Worm (Caenorhabditis elegans) whole organism, L4 larva: ENCODE measurements around the gene clec-242.

Source experiments
- ama-1 ChIP-seq: fragments of 150-350 bp; optimal IDR thresholded peaks from 2 replicates; lab custom pipeline; 2014; ENCODE audit warnings: inconsistent platforms, mixed read lengths
- ceh-62 ChIP-seq: sonication (generic microtip); optimal IDR thresholded peaks from 2 replicates; lab custom pipeline; 2017; ENCODE audit warnings: missing biosample characterization, missing genetic modification characterization
- jun-1 ChIP-seq: fragments of 150-350 bp; optimal IDR thresholded peaks from 2 replicates; lab custom pipeline; 2014; ENCODE audit warnings: missing biosample characterization, missing genetic modification reagents, missing genetic modification characterization
- mxl-2 ChIP-seq: fragments of 200-800 bp; sonication (Bioruptor generic); conservative IDR thresholded peaks from 2 replicates; pipeline ENCODE4 v1.3.6; 2022; ENCODE audit warnings: missing genetic modification reagents, missing genetic modification characterization, missing compliant biosample characterization
- nhr-6 ChIP-seq: fragments of 150-350 bp; optimal IDR thresholded peaks from 2 replicates; lab custom pipeline; 2014; ENCODE audit warnings: missing biosample characterization, missing genetic modification characterization
- sdz-12 ChIP-seq: fragments of 200-800 bp; sonication (Bioruptor generic); optimal IDR thresholded peaks from 2 replicates; lab custom pipeline; 2018; ENCODE audit warnings: mild to moderate bottlenecking, missing genetic modification characterization, missing compliant biosample characterization
- snpc-4 ChIP-seq: fragments of 150-350 bp; optimal IDR thresholded peaks from 2 replicates; lab custom pipeline; 2014; ENCODE audit warnings: missing biosample characterization, missing genetic modification characterization
- unc-39 ChIP-seq: sonication (generic microtip); optimal IDR thresholded peaks from 2 replicates; lab custom pipeline; 2017; ENCODE audit warnings: missing biosample characterization, missing genetic modification characterization
- zag-1 ChIP-seq: fragments of 150-350 bp; optimal IDR thresholded peaks from 2 replicates; lab custom pipeline; 2014; ENCODE audit warnings: missing biosample characterization, missing genetic modification characterization

ce11 chrV:17243016-17243415 lies 2.3 kb downstream of the clec-242 start:
- no peak for TF ChIP-seq nhr-6 (tag; lab: Kevin White, UChicago)
- TF ChIP-seq sdz-12 = no peak
- no peak for TF ChIP-seq jun-1
- TF ChIP-seq zag-1 (tag; lab: Kevin White, UChicago) = no peak
- TF ChIP-seq ceh-62 (tag; lab: Kevin White, UChicago) = no peak
- no peak for TF ChIP-seq mxl-2 (GFP tag; lab: Robert Waterston, UW)
- no peak for TF ChIP-seq snpc-4 (tag; lab: Kevin White, UChicago)
- no peak for TF ChIP-seq unc-39 (tag; lab: Kevin White, UChicago)
- TF ChIP-seq ama-1 (lab: Kevin White, UChicago) = no peak
